Worm (Caenorhabditis elegans) whole organism, L4 larva: ENCODE measurements around the gene efk-1.
A peak's percentile ranks its signal among the peaks of the same experiment; 100 is the strongest.

Source experiments
- F10B5.3 ChIP-seq: sonication (generic microtip); optimal IDR thresholded peaks from 2 replicates; lab custom pipeline; 2016; ENCODE audit warnings: mild to moderate bottlenecking, missing genetic modification characterization, missing compliant biosample characterization
- R02D3.7 ChIP-seq: fragments of 150-350 bp; sonication (generic microtip); optimal IDR thresholded peaks from 3 replicates; lab custom pipeline; 2014; ENCODE audit warnings: missing biosample characterization, missing genetic modification characterization
- T26A8.4 ChIP-seq: fragments of 200-800 bp; sonication (Bioruptor generic); IDR thresholded peaks from 2 replicates; pipeline ENCODE4 v1.3.6; 2022; ENCODE audit warnings: missing genetic modification characterization, missing compliant biosample characterization
- Y75B8A.6 ChIP-seq: fragments of 200-800 bp; sonication (Bioruptor generic); IDR thresholded peaks from 2 replicates; pipeline ENCODE4 v1.3.6; 2022; ENCODE audit warnings: missing genetic modification reagents, missing genetic modification characterization, missing compliant biosample characterization
- aha-1 ChIP-seq: fragments of 150-350 bp; peaks from one replicate; lab custom pipeline; 2014; ENCODE audit warnings: missing biosample characterization, missing genetic modification characterization
- ama-1 ChIP-seq: fragments of 150-350 bp; optimal IDR thresholded peaks from 2 replicates; lab custom pipeline; 2014; ENCODE audit warnings: inconsistent platforms, mixed read lengths
- ceh-82 ChIP-seq: sonication (generic microtip); optimal IDR thresholded peaks from 2 replicates; lab custom pipeline; 2017; ENCODE audit warnings: missing biosample characterization, missing genetic modification characterization
- ces-1 ChIP-seq: fragments of 150-350 bp; sonication (generic microtip); optimal IDR thresholded peaks from 4 replicates; lab custom pipeline; 2014; ENCODE audit warnings: missing biosample characterization, missing genetic modification reagents, missing genetic modification characterization
- cey-2 ChIP-seq: sonication (generic microtip); optimal IDR thresholded peaks from 3 replicates; lab custom pipeline; 2017; ENCODE audit warnings: missing genetic modification characterization, mild to moderate bottlenecking, missing compliant biosample characterization, antibody characterized with exemption, borderline replicate concordance; ENCODE audit not compliant: insufficient read depth
- ctbp-1 ChIP-seq: fragments of 200-800 bp; sonication (Bioruptor generic); IDR thresholded peaks from 2 replicates; pipeline ENCODE4 v1.3.6; 2022; ENCODE audit warnings: missing genetic modification reagents, missing genetic modification characterization, missing compliant biosample characterization
- daf-12 ChIP-seq: fragments of 150-350 bp; optimal IDR thresholded peaks from 2 replicates; lab custom pipeline; 2014; ENCODE audit warnings: missing biosample characterization, missing genetic modification reagents, missing genetic modification characterization
- daf-8 ChIP-seq: fragments of 200-800 bp; sonication (Bioruptor generic); IDR thresholded peaks from 2 replicates; pipeline ENCODE4 v1.3.6; 2022; ENCODE audit warnings: missing genetic modification characterization, missing compliant biosample characterization
- dmd-6 ChIP-seq: fragments of 200-800 bp; sonication (Bioruptor generic); IDR thresholded peaks from 2 replicates; pipeline ENCODE4 v1.3.6; 2022; ENCODE audit warnings: missing genetic modification reagents, missing genetic modification characterization, missing compliant biosample characterization
- egl-43 ChIP-seq: fragments of 200-800 bp; sonication (Bioruptor generic); IDR thresholded peaks from 2 replicates; pipeline ENCODE4 v1.3.6; 2022; ENCODE audit warnings: missing genetic modification reagents, missing genetic modification characterization, missing compliant biosample characterization
- fkh-10 ChIP-seq: fragments of 150-350 bp; optimal IDR thresholded peaks from 2 replicates; lab custom pipeline; 2014; ENCODE audit warnings: missing biosample characterization, missing genetic modification reagents, missing genetic modification characterization
- hif-1 ChIP-seq, 2 experiments: sonication (generic microtip); optimal IDR thresholded peaks; 2 replicates each; lab custom pipeline; 2016 to 2017; ENCODE audit warnings: missing compliant biosample characterization in 2 of 2, missing genetic modification characterization in 2 of 2, missing genetic modification reagents in 2 of 2, missing genotype in 2 of 2, mild to moderate bottlenecking in 1 of 2
- hlh-11 ChIP-seq: fragments of 200-800 bp; sonication (Bioruptor generic); optimal IDR thresholded peaks from 2 replicates; lab custom pipeline; 2018; ENCODE audit warnings: mild to moderate bottlenecking, missing genetic modification characterization, missing compliant biosample characterization
- hlh-30 ChIP-seq: sonication (generic microtip); optimal IDR thresholded peaks from 2 replicates; lab custom pipeline; 2017; ENCODE audit warnings: antibody characterized with exemption, mild to moderate bottlenecking, missing genetic modification characterization, missing compliant biosample characterization; ENCODE audit not compliant: insufficient read depth
- hmg-1.1 ChIP-seq: fragments of 200-800 bp; sonication (Bioruptor generic); IDR thresholded peaks from 2 replicates; pipeline ENCODE4 v1.3.6; 2022; ENCODE audit warnings: missing genetic modification reagents, missing genetic modification characterization, missing compliant biosample characterization
- jun-1 ChIP-seq: fragments of 150-350 bp; optimal IDR thresholded peaks from 2 replicates; lab custom pipeline; 2014; ENCODE audit warnings: missing biosample characterization, missing genetic modification reagents, missing genetic modification characterization
- lin-13 ChIP-seq: fragments of 150-350 bp; optimal IDR thresholded peaks from 2 replicates; lab custom pipeline; 2014; ENCODE audit warnings: missing biosample characterization, missing genetic modification reagents, missing genetic modification characterization
- lin-38 ChIP-seq: fragments of 200-800 bp; sonication (Bioruptor generic); IDR thresholded peaks from 2 replicates; pipeline ENCODE4 v1.3.6; 2022; ENCODE audit warnings: missing genetic modification reagents, missing genetic modification characterization, missing compliant biosample characterization
- lsy-2 ChIP-seq, 2 experiments: fragments of 150-350 bp in 1 of 2; sonication (generic microtip) in 1 of 2; optimal IDR thresholded peaks; 2 replicates each; lab custom pipeline; 2014 to 2017; ENCODE audit warnings: missing biosample characterization in 2 of 2, missing genetic modification characterization in 2 of 2
- madf-5 ChIP-seq, 2 experiments: fragments of 200-800 bp; sonication (Bioruptor generic); IDR thresholded peaks; 2 replicates each; pipeline ENCODE4 v1.3.6; 2022; ENCODE audit warnings: missing compliant biosample characterization in 2 of 2, missing genetic modification characterization in 2 of 2
- madf-9 ChIP-seq: fragments of 200-800 bp; sonication (Bioruptor generic); conservative IDR thresholded peaks from 2 replicates; pipeline ENCODE4 v1.3.6; 2022; ENCODE audit warnings: missing genetic modification reagents, missing genetic modification characterization, missing compliant biosample characterization
- mdl-1 ChIP-seq, 2 experiments: fragments of 150-350 bp in 1 of 2; sonication (generic microtip) in 1 of 2; optimal IDR thresholded peaks; 2 replicates each; lab custom pipeline; 2014 to 2017; ENCODE audit warnings: missing biosample characterization in 2 of 2, missing genetic modification characterization in 2 of 2
- mep-1 ChIP-seq: fragments of 150-350 bp; sonication (generic microtip); optimal IDR thresholded peaks from 3 replicates; lab custom pipeline; 2014; ENCODE audit warnings: missing biosample characterization, missing genetic modification characterization
- mes-2 ChIP-seq: sonication (generic microtip); optimal IDR thresholded peaks from 2 replicates; lab custom pipeline; 2016; ENCODE audit warnings: missing genotype, mild to moderate bottlenecking, missing genetic modification characterization, missing compliant biosample characterization; ENCODE audit not compliant: poor library complexity, severe bottlenecking
- mxl-3 ChIP-seq: fragments of 200-800 bp; sonication (Bioruptor generic); optimal IDR thresholded peaks from 2 replicates; lab custom pipeline; 2018; ENCODE audit warnings: mild to moderate bottlenecking, missing genetic modification characterization, missing compliant biosample characterization
- nhr-102 ChIP-seq: sonication (generic microtip); optimal IDR thresholded peaks from 2 replicates; lab custom pipeline; 2016; ENCODE audit warnings: mild to moderate bottlenecking, missing genetic modification characterization, moderate library complexity, missing compliant biosample characterization
- nhr-11 ChIP-seq: fragments of 150-350 bp; optimal IDR thresholded peaks from 2 replicates; lab custom pipeline; 2014; ENCODE audit warnings: missing biosample characterization, missing genetic modification characterization
- nhr-237 ChIP-seq: sonication (generic microtip); optimal IDR thresholded peaks from 2 replicates; lab custom pipeline; 2017; ENCODE audit warnings: missing biosample characterization, missing genetic modification characterization
- pha-4 ChIP-seq, 2 experiments: fragments of 150-350 bp in 1 of 2; fragments of 200-800 bp in 1 of 2; sonication (Bioruptor generic) in 1 of 2; IDR thresholded peaks in 1 of 2; optimal IDR thresholded peaks in 1 of 2; 2 replicates each; pipeline versions ENCODE4 v1.3.6 to Lab custom; 2014 to 2022; ENCODE audit warnings: missing genetic modification characterization in 2 of 2, missing genetic modification reagents in 2 of 2, missing biosample characterization in 1 of 2, missing compliant biosample characterization in 1 of 2
- php-3 ChIP-seq: fragments of 200-800 bp; sonication (Bioruptor generic); IDR thresholded peaks from 2 replicates; pipeline ENCODE4 v1.3.6; 2022; ENCODE audit warnings: missing genetic modification reagents, missing genetic modification characterization, missing compliant biosample characterization
- rbr-2 ChIP-seq: sonication (generic microtip); optimal IDR thresholded peaks from 2 replicates; lab custom pipeline; 2016; ENCODE audit warnings: missing genotype, missing genetic modification characterization, missing compliant biosample characterization
- saeg-2 ChIP-seq: fragments of 200-800 bp; sonication (Bioruptor generic); IDR thresholded peaks from 2 replicates; pipeline ENCODE4 v1.3.6; 2022; ENCODE audit warnings: missing genetic modification reagents, missing genetic modification characterization, missing compliant biosample characterization
- set-16 ChIP-seq: fragments of 200-800 bp; sonication (Bioruptor generic); IDR thresholded peaks from 2 replicates; pipeline ENCODE4 v1.3.6; 2022; ENCODE audit warnings: missing genetic modification reagents, missing genetic modification characterization, missing compliant biosample characterization
- tra-1 ChIP-seq: fragments of 200-800 bp; sonication (Bioruptor generic); IDR thresholded peaks from 2 replicates; pipeline ENCODE4 v1.3.6; 2022; ENCODE audit warnings: missing genetic modification reagents, missing genetic modification characterization, missing compliant biosample characterization
- unc-62 ChIP-seq, 3 experiments: fragments of 150-350 bp in 1 of 3; sonication (generic microtip); optimal IDR thresholded peaks in 2 of 3; peaks in 1 of 3; 1 replicate in 1 of 3; 2 replicates in 2 of 3; lab custom pipeline; 2014 to 2017; ENCODE audit warnings: missing biosample characterization in 3 of 3, missing genetic modification characterization in 3 of 3, missing genetic modification reagents in 3 of 3, missing genotype in 1 of 3
- vab-7 ChIP-seq: fragments of 200-800 bp; sonication (Bioruptor generic); IDR thresholded peaks from 2 replicates; pipeline ENCODE4 v1.3.6; 2022; ENCODE audit warnings: missing genetic modification reagents, missing genetic modification characterization, missing compliant biosample characterization
- zag-1 ChIP-seq: fragments of 150-350 bp; optimal IDR thresholded peaks from 2 replicates; lab custom pipeline; 2014; ENCODE audit warnings: missing biosample characterization, missing genetic modification characterization
- zfp-2 ChIP-seq: sonication (generic microtip); optimal IDR thresholded peaks from 2 replicates; lab custom pipeline; 2016; ENCODE audit warnings: mild to moderate bottlenecking, missing genetic modification characterization, missing compliant biosample characterization
- zip-11 ChIP-seq: fragments of 200-800 bp; sonication (Bioruptor generic); IDR thresholded peaks from 2 replicates; pipeline ENCODE4 v1.3.6; 2022; ENCODE audit warnings: missing genetic modification characterization, missing compliant biosample characterization

The efk-1 gene

ce11 chrIII:6139932-6140612, 28.3 kb downstream of the efk-1 start:
- TF ChIP-seq tra-1 (0 out of 2 replicates have a peak, but pooled peaks have one; percentile 13), egl-43 (GFP tag; lab: Robert Waterston, UW) (0 out of 2 replicates have a peak, but pooled peaks have one; percentile 45), lsy-2 (tag; optimal IDR thresholded peaks at IDR 0.05; lab: Kevin White, UChicago) (peak in 1 of 2 experiments; percentile 11), daf-12 (no peak), ctbp-1 (GFP tag; lab: Robert Waterston, UW) (no peak; the same call in 1 of the 2 replicates), hlh-11 (tag; lab: Kevin White, UChicago) (peak; percentile 8), T26A8.4 (no peak), madf-5 (GFP tag; IDR thresholded peaks at IDR 0.05; lab: Robert Waterston, UW) (no peak), unc-62 (GFP tag; optimal IDR thresholded peaks at IDR 0.05 in 1 of 2; lab: Kevin White, UChicago) (peak in 1 of 2 experiments; percentile 61), unc-62 (tag; optimal IDR thresholded peaks at IDR 0.05; lab: Kevin White, UChicago) (no peak), ama-1 (lab: Kevin White, UChicago) (no peak), aha-1 (tag; lab: Kevin White, UChicago) (peak; percentile 66), php-3 (GFP tag; lab: Robert Waterston, UW) (no peak), rbr-2 (tag; lab: Kevin White, UChicago) (peak; percentile 39), dmd-6 (GFP tag; lab: Robert Waterston, UW) (0 out of 2 replicates have a peak, but pooled peaks have one; percentile 6), mep-1 (tag; lab: Kevin White, UChicago) (peak; percentile 7), pha-4 (GFP tag; IDR thresholded peaks at IDR 0.05; lab: Robert Waterston, UW) (no peak), pha-4 (tag; optimal IDR thresholded peaks at IDR 0.05; lab: Kevin White, UChicago) (no peak), ces-1 (peak; percentile 8), saeg-2 (no peak), hmg-1.1 (GFP tag; lab: Robert Waterston, UW) (peak; percentile 60; the same call in 1 of the 2 replicates), cey-2 (tag; lab: Kevin White, UChicago) (no peak), zag-1 (tag; lab: Kevin White, UChicago) (no peak), mes-2 (tag; lab: Kevin White, UChicago) (peak; percentile 28), nhr-237 (tag; lab: Kevin White, UChicago) (no peak), jun-1 (tag; lab: Kevin White, UChicago) (no peak), hlh-30 (tag; lab: Kevin White, UChicago) (peak; percentile 46), F10B5.3 (tag; lab: Kevin White, UChicago) (no peak), fkh-10 (GFP tag; lab: Kevin White, UChicago) (peak; percentile 16)

ce11 chrIII:6139328-6139727, 29.0 kb downstream of the efk-1 start:
- TF ChIP-seq zfp-2 (tag; lab: Kevin White, UChicago): no peak
- peak in 1 of 2 experiments; percentile 21 for TF ChIP-seq mdl-1 (tag; optimal IDR thresholded peaks at IDR 0.05; lab: Kevin White, UChicago)
- TF ChIP-seq hlh-11 (tag; lab: Kevin White, UChicago): no peak
- TF ChIP-seq, all 104 proteins: peak for 1

- TF ChIP-seq lin-13 (GFP tag; lab: Kevin White, UChicago) (no peak), mxl-3 (peak; percentile 58), hlh-30 (tag; lab: Kevin White, UChicago) (no peak), hlh-11 (tag; lab: Kevin White, UChicago) (peak; percentile 72), Y75B8A.6 (GFP tag; lab: Robert Waterston, UW) (no peak), saeg-2 (no peak), rbr-2 (tag; lab: Kevin White, UChicago) (peak; percentile 4), tra-1 (no peak), set-16 (GFP tag; lab: Robert Waterston, UW) (peak; percentile 86), ceh-82 (no peak), hif-1 (tag; optimal IDR thresholded peaks at IDR 0.05; lab: Kevin White, UChicago) (peak in 1 of 2 experiments; percentile 29), jun-1 (tag; lab: Kevin White, UChicago) (no peak), lin-38 (0 out of 2 replicates have a peak, but pooled peaks have one; percentile 11), ctbp-1 (GFP tag; lab: Robert Waterston, UW) (peak; percentile 69), vab-7 (GFP tag; lab: Robert Waterston, UW) (no peak), daf-8 (GFP tag; lab: Robert Waterston, UW) (no peak), nhr-102 (tag; lab: Kevin White, UChicago) (no peak), R02D3.7 (tag; lab: Kevin White, UChicago) (no peak), nhr-237 (tag; lab: Kevin White, UChicago) (no peak), zip-11 (GFP tag; lab: Robert Waterston, UW) (no peak), egl-43 (GFP tag; lab: Robert Waterston, UW) (peak; percentile 69; the same call in 1 of the 2 replicates), madf-9 (GFP tag; lab: Robert Waterston, UW) (no peak), cey-2 (tag; lab: Kevin White, UChicago) (no peak), nhr-11 (tag; lab: Kevin White, UChicago) (peak; percentile 32)
Measured at ce11 chrIII:6138457-6138856, 29.9 kb downstream of the efk-1 start.
